Fruit fly (Drosophila melanogaster) whole organism, prepupa: ENCODE results near the gene Ptpa.

ENCODE experiments used
- Blimp-1 ChIP-seq: fragments of 200-800 bp; sonication (Bioruptor generic); optimal IDR thresholded peaks from 3 replicates; lab custom pipeline; 2017; ENCODE audit warnings: missing biosample characterization, missing genetic modification characterization, mild to moderate bottlenecking, moderate library complexity, missing genetic modification reagents
- CG10631 ChIP-seq: fragments of 200-800 bp; sonication (Bioruptor generic); optimal IDR thresholded peaks from 2 replicates; lab custom pipeline; 2016; ENCODE audit warnings: missing biosample characterization, missing genetic modification characterization
- CG10669 ChIP-seq: fragments of 200-800 bp; sonication (Bioruptor generic); optimal IDR thresholded peaks from 3 replicates; lab custom pipeline; 2018; ENCODE audit warnings: missing biosample characterization, mild to moderate bottlenecking, missing genetic modification characterization, moderate library complexity
- CG11902 ChIP-seq: fragments of 200-800 bp; sonication (Bioruptor generic); optimal IDR thresholded peaks from 3 replicates; lab custom pipeline; 2016; ENCODE audit warnings: missing biosample characterization, missing genetic modification characterization
- CG1621 ChIP-seq: fragments of 200-800 bp; sonication (Bioruptor generic); optimal IDR thresholded peaks from 3 replicates; lab custom pipeline; 2018; ENCODE audit warnings: missing biosample characterization, mild to moderate bottlenecking, missing genetic modification characterization
- CG16779 ChIP-seq: fragments of 200-800 bp; sonication (Bioruptor generic); optimal IDR thresholded peaks from 3 replicates; lab custom pipeline; 2017; ENCODE audit warnings: missing biosample characterization, mild to moderate bottlenecking, missing genetic modification characterization
- CG31627 ChIP-seq: fragments of 200-800 bp; sonication (Bioruptor generic); optimal IDR thresholded peaks from 3 replicates; lab custom pipeline; 2016; ENCODE audit warnings: missing biosample characterization, missing genetic modification characterization
- CG32006 ChIP-seq: fragments of 200-800 bp; sonication (Bioruptor generic); optimal IDR thresholded peaks from 3 replicates; lab custom pipeline; 2017; ENCODE audit warnings: missing biosample characterization, mild to moderate bottlenecking, missing genetic modification characterization
- CG34406 ChIP-seq: fragments of 200-800 bp; sonication (Bioruptor generic); optimal IDR thresholded peaks from 3 replicates; lab custom pipeline; 2016; ENCODE audit warnings: missing biosample characterization, missing genetic modification characterization
- CG4318 ChIP-seq: fragments of 200-800 bp; sonication (Bioruptor generic); optimal IDR thresholded peaks from 3 replicates; lab custom pipeline; 2017; ENCODE audit warnings: missing biosample characterization, mild to moderate bottlenecking, missing genetic modification characterization
- CG6163 ChIP-seq: fragments of 200-800 bp; sonication (Bioruptor generic); IDR thresholded peaks from 3 replicates; pipeline ENCODE4 v1.3.6; 2022; ENCODE audit warnings: missing biosample characterization, missing genetic modification characterization
- CG6808 ChIP-seq: fragments of 200-800 bp; sonication (Bioruptor generic); optimal IDR thresholded peaks from 3 replicates; lab custom pipeline; 2017; ENCODE audit warnings: missing biosample characterization, missing genetic modification characterization, mild to moderate bottlenecking, moderate library complexity, missing genetic modification reagents
- CG6854 ChIP-seq: fragments of 200-800 bp; sonication (Bioruptor generic); optimal IDR thresholded peaks from 2 replicates; lab custom pipeline; 2017; ENCODE audit warnings: missing biosample characterization, mild to moderate bottlenecking, missing genetic modification characterization
- CG8119 ChIP-seq: fragments of 200-800 bp; sonication (Bioruptor generic); IDR thresholded peaks from 3 replicates; pipeline ENCODE4 v1.3.6; 2022; ENCODE audit warnings: missing biosample characterization, missing genetic modification characterization
- CG8319 ChIP-seq: fragments of 200-800 bp; sonication (Bioruptor generic); optimal IDR thresholded peaks from 3 replicates; lab custom pipeline; 2016; ENCODE audit warnings: missing biosample characterization, missing genetic modification characterization
- CG9139 ChIP-seq: fragments of 200-800 bp; sonication (Bioruptor generic); optimal IDR thresholded peaks from 3 replicates; lab custom pipeline; 2017; ENCODE audit warnings: missing biosample characterization, mild to moderate bottlenecking, missing genetic modification characterization
- Eip75B ChIP-seq: fragments of 200-800 bp; sonication (Bioruptor generic); optimal IDR thresholded peaks from 3 replicates; lab custom pipeline; 2016; ENCODE audit warnings: missing biosample characterization, missing genetic modification characterization
- Eip78C ChIP-seq: fragments of 200-800 bp; sonication (Bioruptor generic); peaks from one replicate; lab custom pipeline; 2016; ENCODE audit warnings: missing biosample characterization, missing genetic modification characterization
- Eip93F ChIP-seq: fragments of 200-800 bp; sonication (Bioruptor generic); optimal IDR thresholded peaks from 2 replicates; lab custom pipeline; 2016; ENCODE audit warnings: missing biosample characterization, mild to moderate bottlenecking, missing genetic modification characterization
- Ets96B ChIP-seq: fragments of 200-800 bp; optimal IDR thresholded peaks from 2 replicates; lab custom pipeline; 2019; ENCODE audit warnings: missing biosample characterization, mild to moderate bottlenecking, missing genetic modification characterization, moderate library complexity
- Gug ChIP-seq: fragments of 200-800 bp; sonication (Bioruptor generic); IDR thresholded peaks from 2 replicates; pipeline ENCODE4 v1.3.6; 2022; ENCODE audit warnings: missing biosample characterization, missing genetic modification characterization
- Hr38 ChIP-seq: sonication (Bioruptor generic); optimal IDR thresholded peaks from 2 replicates; lab custom pipeline; 2016; ENCODE audit warnings: missing biosample characterization, missing genetic modification characterization
- Hr39 ChIP-seq: fragments of 200-800 bp; sonication (Bioruptor generic); optimal IDR thresholded peaks from 2 replicates; lab custom pipeline; 2016; ENCODE audit warnings: missing biosample characterization, missing genetic modification characterization
- Hr4 ChIP-seq: fragments of 200-800 bp; sonication (Bioruptor generic); optimal IDR thresholded peaks from 3 replicates; lab custom pipeline; 2016; ENCODE audit warnings: missing biosample characterization, missing genetic modification characterization
- Met ChIP-seq: fragments of 200-800 bp; sonication (Bioruptor generic); optimal IDR thresholded peaks from 3 replicates; lab custom pipeline; 2016; ENCODE audit warnings: missing biosample characterization, missing genetic modification characterization
- OdsH ChIP-seq: fragments of 200-800 bp; sonication (Bioruptor generic); optimal IDR thresholded peaks from 3 replicates; lab custom pipeline; 2016; ENCODE audit warnings: missing biosample characterization, missing genetic modification characterization
- Smox ChIP-seq: fragments of 200-800 bp; sonication (Bioruptor generic); optimal IDR thresholded peaks from 3 replicates; lab custom pipeline; 2016; ENCODE audit warnings: missing biosample characterization, missing genetic modification characterization
- Sox102F ChIP-seq: fragments of 200-800 bp; sonication (Bioruptor generic); optimal IDR thresholded peaks from 2 replicates; lab custom pipeline; 2016; ENCODE audit warnings: missing biosample characterization, mild to moderate bottlenecking, missing genetic modification characterization
- Sox15 ChIP-seq: fragments of 200-800 bp; sonication (Bioruptor generic); optimal IDR thresholded peaks from 3 replicates; lab custom pipeline; 2016; ENCODE audit warnings: missing biosample characterization, missing genetic modification characterization
- acj6 ChIP-seq: fragments of 200-800 bp; sonication (Bioruptor generic); optimal IDR thresholded peaks from 3 replicates; lab custom pipeline; 2016; ENCODE audit warnings: missing biosample characterization, missing genetic modification characterization
- cyc ChIP-seq: fragments of 200-800 bp; sonication (Bioruptor generic); optimal IDR thresholded peaks from 3 replicates; lab custom pipeline; 2016; ENCODE audit warnings: missing biosample characterization, missing genetic modification characterization
- dac ChIP-seq: fragments of 200-800 bp; sonication (Bioruptor generic); optimal IDR thresholded peaks from 2 replicates; lab custom pipeline; 2017; ENCODE audit warnings: missing biosample characterization, mild to moderate bottlenecking, missing genetic modification characterization
- dsx ChIP-seq: fragments of 200-800 bp; optimal IDR thresholded peaks from 3 replicates; lab custom pipeline; 2019; ENCODE audit warnings: missing biosample characterization, mild to moderate bottlenecking, missing genetic modification characterization, moderate library complexity; ENCODE audit not compliant: poor library complexity, severe bottlenecking
- eg ChIP-seq: fragments of 200-800 bp; sonication (Bioruptor generic); IDR thresholded peaks from 3 replicates; pipeline ENCODE4 v1.3.6; 2022; ENCODE audit warnings: missing biosample characterization, missing genetic modification characterization
- esn ChIP-seq: fragments of 200-800 bp; sonication (Bioruptor generic); optimal IDR thresholded peaks from 2 replicates; lab custom pipeline; 2016; ENCODE audit warnings: missing biosample characterization, mild to moderate bottlenecking, missing genetic modification characterization, moderate library complexity
- fd59A ChIP-seq: fragments of 200-800 bp; sonication (Bioruptor generic); optimal IDR thresholded peaks from 2 replicates; lab custom pipeline; 2017; ENCODE audit warnings: missing biosample characterization, mild to moderate bottlenecking, missing genetic modification characterization, missing genetic modification reagents
- fkh ChIP-seq: fragments of 200-800 bp; sonication (Bioruptor generic); optimal IDR thresholded peaks from 3 replicates; lab custom pipeline; 2017; ENCODE audit warnings: missing biosample characterization, mild to moderate bottlenecking, missing genetic modification characterization, moderate library complexity
- lz ChIP-seq: fragments of 200-800 bp; sonication (Bioruptor generic); optimal IDR thresholded peaks from 3 replicates; lab custom pipeline; 2016; ENCODE audit warnings: missing biosample characterization, missing genetic modification characterization
- pdm3 ChIP-seq: fragments of 200-800 bp; sonication (Bioruptor generic); optimal IDR thresholded peaks from 3 replicates; lab custom pipeline; 2016; ENCODE audit warnings: missing biosample characterization, missing genetic modification characterization
- salr ChIP-seq, 2 experiments: fragments of 200-800 bp; sonication (Bioruptor generic); optimal IDR thresholded peaks; 3 replicates each; lab custom pipeline; 2016 to 2018; ENCODE audit warnings: missing biosample characterization in 2 of 2, missing genetic modification characterization in 2 of 2, mild to moderate bottlenecking in 1 of 2
- svp ChIP-seq: fragments of 200-800 bp; sonication (Bioruptor generic); peaks from one replicate; lab custom pipeline; 2016; ENCODE audit warnings: missing biosample characterization, missing genetic modification characterization
- topi ChIP-seq: fragments of 200-800 bp; sonication (Bioruptor generic); optimal IDR thresholded peaks from 3 replicates; lab custom pipeline; 2016; ENCODE audit warnings: missing biosample characterization, missing genetic modification characterization

Ptpa gene

dm6 chr2L:3341231-3341935 is 35.4 kb upstream of the Ptpa start (continued):
- TF ChIP-seq CG8319 (GFP tag; lab: Kevin White, UChicago) (peak; percentile 6), acj6 (GFP tag; lab: Kevin White, UChicago) (peak; percentile 77), Hr4 (GFP tag; lab: Kevin White, UChicago) (peak; percentile 50), CG6854 (GFP tag; lab: Kevin White, UChicago) (peak; percentile 75), CG31627 (GFP tag; lab: Kevin White, UChicago) (peak; percentile 69), Eip93F (GFP tag; lab: Kevin White, UChicago) (peak; percentile 78), cyc (GFP tag; lab: Kevin White, UChicago) (peak; percentile 39), Sox15 (GFP tag; lab: Kevin White, UChicago) (no peak), pdm3 (GFP tag; lab: Kevin White, UChicago) (peak; percentile 73)

DNA sequence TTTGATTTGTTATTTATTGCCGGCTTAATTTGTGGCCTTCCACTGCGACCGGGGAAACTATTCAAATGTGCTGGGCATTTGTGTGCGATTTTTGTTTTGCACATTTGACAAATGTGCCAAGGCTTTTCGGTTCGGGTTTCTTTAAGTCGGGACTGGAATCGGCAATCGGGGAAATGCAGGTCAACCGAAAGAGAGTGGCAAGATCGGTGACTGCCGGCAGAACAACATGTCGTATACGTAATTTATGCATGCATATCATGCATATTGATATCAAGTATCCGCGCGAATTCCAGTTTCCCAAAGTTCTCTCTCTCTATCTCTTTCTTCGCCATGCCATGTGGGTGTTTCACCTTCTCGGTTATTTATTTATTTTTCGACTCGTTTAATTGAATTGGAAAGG is 34.4 kb upstream of the Ptpa start:
- no peak for TF ChIP-seq Hr4 (GFP tag; lab: Kevin White, UChicago)
- peak; percentile 1 for TF ChIP-seq CG6854 (GFP tag; lab: Kevin White, UChicago)
- no peak for TF ChIP-seq Met (GFP tag; lab: Kevin White, UChicago)
- TF ChIP-seq fd59A (GFP tag; lab: Kevin White, UChicago): no peak
- peak; percentile 60 for TF ChIP-seq svp

- TF ChIP-seq CG6854 (GFP tag; lab: Kevin White, UChicago) (peak; percentile 32), Hr38 (GFP tag; lab: Kevin White, UChicago) (no peak), Ets96B (tag; lab: Kevin White, UChicago) (peak; percentile 79), acj6 (GFP tag; lab: Kevin White, UChicago) (peak; percentile 84), svp (peak; percentile 96), eg (GFP tag; lab: Robert Waterston, UW) (peak; percentile 82), lz (GFP tag; lab: Kevin White, UChicago) (peak; percentile 90), CG8119 (peak; percentile 83), dac (GFP tag; lab: Kevin White, UChicago) (peak; percentile 42), esn (GFP tag; lab: Kevin White, UChicago) (peak; percentile 93), CG16779 (tag; lab: Kevin White, UChicago) (peak; percentile 55), CG6163 (GFP tag; lab: Robert Waterston, UW) (peak; percentile 90), Smox (GFP tag; lab: Kevin White, UChicago) (peak; percentile 91), Sox15 (GFP tag; lab: Kevin White, UChicago) (peak; percentile 46), CG4318 (peak; percentile 9), fkh (GFP tag; lab: Kevin White, UChicago) (peak; percentile 62), CG34406 (peak; percentile 73), Eip75B (GFP tag; lab: Kevin White, UChicago) (peak; percentile 89), dsx (peak; percentile 71), CG8319 (GFP tag; lab: Kevin White, UChicago) (peak; percentile 62), OdsH (GFP tag; lab: Kevin White, UChicago) (peak; percentile 83), pdm3 (GFP tag; lab: Kevin White, UChicago) (peak; percentile 84), CG11902 (GFP tag; lab: Kevin White, UChicago) (peak; percentile 54), CG32006 (GFP tag; lab: Kevin White, UChicago) (peak; percentile 84), CG6808 (peak; percentile 47), fd59A (GFP tag; lab: Kevin White, UChicago) (peak; percentile 58), Eip93F (GFP tag; lab: Kevin White, UChicago) (peak; percentile 80), CG9139 (GFP tag; lab: Kevin White, UChicago) (peak; percentile 32), Blimp-1 (peak; percentile 98), Hr39 (GFP tag; lab: Kevin White, UChicago) (peak; percentile 91), topi (peak; percentile 90), Eip78C (GFP tag; lab: Kevin White, UChicago) (peak; percentile 97), Sox102F (GFP tag; lab: Kevin White, UChicago) (peak; percentile 91), CG1621 (peak; percentile 41), CG10669 (GFP tag; lab: Kevin White, UChicago) (peak; percentile 75), Gug (GFP tag; lab: Robert Waterston, UW) (peak; percentile 82), salr (GFP tag; optimal IDR thresholded peaks at IDR 0.05; lab: Kevin White, UChicago) (peak; percentile 41 to 81), CG10631 (peak; percentile 88), cyc (GFP tag; lab: Kevin White, UChicago) (peak; percentile 91)
These were observed 30.9 kb upstream of the Ptpa start for dm6 chr2L:3345763-3346482.
